Worm (Caenorhabditis elegans) whole organism, young adult: ENCODE measurements around the gene C23G10.5.

ENCODE experiments used
- B0019.2 ChIP-seq: fragments of 200-800 bp; sonication (Bioruptor generic); conservative IDR thresholded peaks from 2 replicates; pipeline ENCODE4 v1.3.6; 2022; ENCODE audit warnings: missing genetic modification reagents, missing genetic modification characterization, missing compliant biosample characterization
- B0035.1 ChIP-seq: sonication (generic microtip); optimal IDR thresholded peaks from 2 replicates; lab custom pipeline; 2016; ENCODE audit warnings: missing genetic modification characterization, mild to moderate bottlenecking, missing compliant biosample characterization, missing genotype, missing genetic modification reagents
- C06A6.2 ChIP-seq: fragments of 200-800 bp; sonication (Bioruptor generic); conservative IDR thresholded peaks from 2 replicates; pipeline ENCODE4 v1.3.6; 2022; ENCODE audit warnings: missing genetic modification characterization, missing compliant biosample characterization
- C17E4.6 ChIP-seq: fragments of 200-800 bp; sonication (Bioruptor generic); IDR thresholded peaks from 2 replicates; pipeline ENCODE4 v1.3.6; 2022; ENCODE audit warnings: missing genetic modification reagents, missing genetic modification characterization, missing compliant biosample characterization
- F23B12.7 ChIP-seq: sonication (generic microtip); optimal IDR thresholded peaks from 2 replicates; lab custom pipeline; 2017; ENCODE audit warnings: missing genetic modification characterization, mild to moderate bottlenecking, missing compliant biosample characterization, antibody characterized with exemption, moderate library complexity; ENCODE audit not compliant: insufficient read depth
- F33H1.4 ChIP-seq: fragments of 200-800 bp; sonication (Bioruptor generic); IDR thresholded peaks from 2 replicates; pipeline ENCODE4 v1.3.6; 2022; ENCODE audit warnings: missing genetic modification reagents, missing genetic modification characterization, missing compliant biosample characterization
- F37B4.10 ChIP-seq: fragments of 200-800 bp; sonication (Bioruptor generic); IDR thresholded peaks from 2 replicates; pipeline ENCODE4 v1.3.6; 2022; ENCODE audit warnings: missing genetic modification characterization, missing compliant biosample characterization
- F49E8.2 ChIP-seq: sonication (generic microtip); optimal IDR thresholded peaks from 3 replicates; lab custom pipeline; 2017; ENCODE audit warnings: missing genetic modification characterization, mild to moderate bottlenecking, missing compliant biosample characterization, antibody characterized with exemption, moderate library complexity; ENCODE audit not compliant: insufficient read depth
- T07F8.4 ChIP-seq: sonication (generic microtip); optimal IDR thresholded peaks from 2 replicates; lab custom pipeline; 2016; ENCODE audit warnings: mild to moderate bottlenecking, missing genetic modification characterization, moderate library complexity, missing compliant biosample characterization
- aptf-3 ChIP-seq: fragments of 200-800 bp; sonication (Bioruptor generic); IDR thresholded peaks from 2 replicates; pipeline ENCODE4 v1.3.6; 2022; ENCODE audit warnings: missing genetic modification characterization, missing compliant biosample characterization
- attf-3 ChIP-seq: fragments of 200-800 bp; sonication (Bioruptor generic); conservative IDR thresholded peaks from 2 replicates; pipeline ENCODE4 v1.3.6; 2022; ENCODE audit warnings: missing genetic modification reagents, missing genetic modification characterization, missing compliant biosample characterization
- attf-6 ChIP-seq: fragments of 200-800 bp; sonication (Bioruptor generic); IDR thresholded peaks from 2 replicates; pipeline ENCODE4 v1.3.6; 2022; ENCODE audit warnings: missing genetic modification reagents, missing genetic modification characterization, missing compliant biosample characterization
- bed-1 ChIP-seq: fragments of 200-800 bp; sonication (Bioruptor generic); IDR thresholded peaks from 2 replicates; pipeline ENCODE4 v1.3.6; 2022; ENCODE audit warnings: missing genetic modification reagents, missing genetic modification characterization, missing compliant biosample characterization
- ceh-100 ChIP-seq: fragments of 200-800 bp; sonication (Bioruptor generic); IDR thresholded peaks from 2 replicates; pipeline ENCODE4 v1.3.6; 2022; ENCODE audit warnings: missing genetic modification reagents, missing genetic modification characterization, missing compliant biosample characterization
- chd-7 ChIP-seq: sonication (generic microtip); optimal IDR thresholded peaks from 2 replicates; lab custom pipeline; 2016; ENCODE audit warnings: mild to moderate bottlenecking, missing genetic modification characterization, moderate library complexity, missing compliant biosample characterization
- dox-1 ChIP-seq: fragments of 200-800 bp; sonication (Bioruptor generic); IDR thresholded peaks from 2 replicates; pipeline ENCODE4 v1.3.6; 2022; ENCODE audit warnings: missing genetic modification reagents, missing genetic modification characterization, missing compliant biosample characterization
- egrh-3 ChIP-seq: fragments of 200-800 bp; sonication (Bioruptor generic); IDR thresholded peaks from 2 replicates; pipeline ENCODE4 v1.3.6; 2022; ENCODE audit warnings: missing genetic modification reagents, missing genetic modification characterization, missing compliant biosample characterization
- gei-17 ChIP-seq: fragments of 200-800 bp; sonication (Bioruptor generic); optimal IDR thresholded peaks from 2 replicates; lab custom pipeline; 2018; ENCODE audit warnings: mild to moderate bottlenecking, missing genetic modification characterization, missing compliant biosample characterization
- him-1 ChIP-seq: sonication (generic microtip); optimal IDR thresholded peaks from 2 replicates; lab custom pipeline; 2016; ENCODE audit warnings: missing genotype, missing genetic modification reagents, missing genetic modification characterization, missing compliant biosample characterization
- hmg-1.2 ChIP-seq: fragments of 200-800 bp; sonication (Bioruptor generic); IDR thresholded peaks from 2 replicates; pipeline ENCODE4 v1.3.6; 2022; ENCODE audit warnings: missing genetic modification reagents, missing genetic modification characterization, missing compliant biosample characterization
- hsf-1 ChIP-seq: fragments of 200-800 bp; sonication (Bioruptor generic); IDR thresholded peaks from 2 replicates; pipeline ENCODE4 v1.3.6; 2022; ENCODE audit warnings: missing genetic modification reagents, missing genetic modification characterization, missing compliant biosample characterization
- lag-1 ChIP-seq: fragments of 200-800 bp; sonication (Bioruptor generic); IDR thresholded peaks from 2 replicates; pipeline ENCODE4 v1.3.6; 2022; ENCODE audit warnings: missing genetic modification reagents, missing genetic modification characterization, missing compliant biosample characterization
- lin-26 ChIP-seq: fragments of 200-800 bp; sonication (Bioruptor generic); IDR thresholded peaks from 2 replicates; pipeline ENCODE4 v1.3.6; 2022; ENCODE audit warnings: missing genetic modification reagents, missing genetic modification characterization, missing compliant biosample characterization
- lin-35 ChIP-seq, 3 experiments: fragments of 150-350 bp in 2 of 3; sonication (generic microtip) in 1 of 3; optimal IDR thresholded peaks; 2 replicates each; lab custom pipeline; 2014 to 2018; ENCODE audit warnings: missing biosample characterization in 3 of 3, missing genetic modification characterization in 3 of 3, missing genetic modification reagents in 3 of 3
- lsl-1 ChIP-seq: fragments of 200-800 bp; sonication (Bioruptor generic); optimal IDR thresholded peaks from 2 replicates; lab custom pipeline; 2018; ENCODE audit warnings: mild to moderate bottlenecking, missing genetic modification characterization, moderate library complexity, missing compliant biosample characterization
- lsy-27 ChIP-seq: sonication (generic microtip); optimal IDR thresholded peaks from 2 replicates; lab custom pipeline; 2017; ENCODE audit warnings: missing genetic modification characterization, mild to moderate bottlenecking, missing compliant biosample characterization, antibody characterized with exemption, missing genotype, borderline replicate concordance; ENCODE audit not compliant: insufficient read depth
- madf-10 ChIP-seq: sonication (generic microtip); optimal IDR thresholded peaks from 2 replicates; lab custom pipeline; 2016; ENCODE audit warnings: mild to moderate bottlenecking, missing genetic modification characterization, missing compliant biosample characterization
- mcd-1 ChIP-seq: fragments of 200-800 bp; sonication (Bioruptor generic); IDR thresholded peaks from 2 replicates; pipeline ENCODE4 v1.3.6; 2022; ENCODE audit warnings: missing genetic modification reagents, missing genetic modification characterization, missing compliant biosample characterization
- mel-28 ChIP-seq: sonication (generic microtip); optimal IDR thresholded peaks from 2 replicates; lab custom pipeline; 2016; ENCODE audit warnings: borderline replicate concordance, mild to moderate bottlenecking, missing genetic modification characterization, missing compliant biosample characterization
- mes-4 ChIP-seq: sonication (generic microtip); optimal IDR thresholded peaks from 2 replicates; lab custom pipeline; 2016; ENCODE audit warnings: missing genotype, missing genetic modification characterization, missing compliant biosample characterization
- nhr-120 ChIP-seq: fragments of 200-800 bp; sonication (Bioruptor generic); IDR thresholded peaks from 2 replicates; pipeline ENCODE4 v1.3.6; 2022; ENCODE audit warnings: missing genetic modification characterization, missing compliant biosample characterization
- nhr-179 ChIP-seq: sonication (generic microtip); optimal IDR thresholded peaks from 2 replicates; lab custom pipeline; 2016; ENCODE audit warnings: mild to moderate bottlenecking, missing genetic modification characterization, missing compliant biosample characterization
- rcor-1 ChIP-seq: fragments of 200-800 bp; sonication (Bioruptor generic); IDR thresholded peaks from 2 replicates; pipeline ENCODE4 v1.3.6; 2022; ENCODE audit warnings: missing genetic modification reagents, missing genetic modification characterization, missing compliant biosample characterization
- repo-1 ChIP-seq: sonication (generic microtip); optimal IDR thresholded peaks from 2 replicates; lab custom pipeline; 2017; ENCODE audit warnings: mild to moderate bottlenecking, missing genetic modification characterization, missing compliant biosample characterization
- sdz-38 ChIP-seq: sonication (generic microtip); optimal IDR thresholded peaks from 2 replicates; lab custom pipeline; 2016; ENCODE audit warnings: missing genotype, missing genetic modification characterization, missing compliant biosample characterization
- tbp1 ChIP-seq: fragments of 200-800 bp; sonication (Bioruptor generic); optimal IDR thresholded peaks from 2 replicates; lab custom pipeline; 2018; ENCODE audit warnings: mild to moderate bottlenecking, missing genetic modification characterization, missing compliant biosample characterization
- tbx-9 ChIP-seq: sonication (generic microtip); optimal IDR thresholded peaks from 2 replicates; lab custom pipeline; 2016; ENCODE audit warnings: borderline replicate concordance, missing genetic modification characterization, inconsistent platforms, missing compliant biosample characterization
- tlf-1 ChIP-seq: fragments of 200-800 bp; sonication (Bioruptor generic); optimal IDR thresholded peaks from 2 replicates; lab custom pipeline; 2018; ENCODE audit warnings: mild to moderate bottlenecking, missing genetic modification characterization, missing compliant biosample characterization
- unc-130 ChIP-seq: sonication (generic microtip); optimal IDR thresholded peaks from 2 replicates; lab custom pipeline; 2016; ENCODE audit warnings: missing genetic modification reagents, missing genetic modification characterization, missing compliant biosample characterization
- unc-62 ChIP-seq: fragments of 150-350 bp; optimal IDR thresholded peaks from 2 replicates; lab custom pipeline; 2014; ENCODE audit warnings: missing biosample characterization, missing genetic modification reagents, missing genetic modification characterization
- zim-3 ChIP-seq: sonication (generic microtip); optimal IDR thresholded peaks from 2 replicates; lab custom pipeline; 2017; ENCODE audit warnings: mild to moderate bottlenecking, missing genetic modification characterization, moderate library complexity, missing compliant biosample characterization
- ztf-18 ChIP-seq: sonication (generic microtip); optimal IDR thresholded peaks from 2 replicates; lab custom pipeline; 2016; ENCODE audit warnings: missing genotype, mild to moderate bottlenecking, missing genetic modification characterization, missing compliant biosample characterization
- ztf-25 ChIP-seq: fragments of 200-800 bp; sonication (Bioruptor generic); IDR thresholded peaks from 2 replicates; pipeline ENCODE4 v1.3.6; 2022; ENCODE audit warnings: missing genetic modification reagents, missing genetic modification characterization, missing compliant biosample characterization
- ztf-26 ChIP-seq: sonication (generic microtip); optimal IDR thresholded peaks from 2 replicates; lab custom pipeline; 2017; ENCODE audit warnings: missing genetic modification characterization, missing compliant biosample characterization
- ztf-28 ChIP-seq: fragments of 200-800 bp; sonication (Bioruptor generic); IDR thresholded peaks from 2 replicates; pipeline ENCODE4 v1.3.6; 2022; ENCODE audit warnings: missing genetic modification reagents, missing genetic modification characterization, missing compliant biosample characterization
- ztf-3 ChIP-seq: fragments of 200-800 bp; sonication (Bioruptor generic); optimal IDR thresholded peaks from 2 replicates; lab custom pipeline; 2018; ENCODE audit warnings: mild to moderate bottlenecking, missing genetic modification characterization, missing compliant biosample characterization

C23G10.5 gene

DNA sequence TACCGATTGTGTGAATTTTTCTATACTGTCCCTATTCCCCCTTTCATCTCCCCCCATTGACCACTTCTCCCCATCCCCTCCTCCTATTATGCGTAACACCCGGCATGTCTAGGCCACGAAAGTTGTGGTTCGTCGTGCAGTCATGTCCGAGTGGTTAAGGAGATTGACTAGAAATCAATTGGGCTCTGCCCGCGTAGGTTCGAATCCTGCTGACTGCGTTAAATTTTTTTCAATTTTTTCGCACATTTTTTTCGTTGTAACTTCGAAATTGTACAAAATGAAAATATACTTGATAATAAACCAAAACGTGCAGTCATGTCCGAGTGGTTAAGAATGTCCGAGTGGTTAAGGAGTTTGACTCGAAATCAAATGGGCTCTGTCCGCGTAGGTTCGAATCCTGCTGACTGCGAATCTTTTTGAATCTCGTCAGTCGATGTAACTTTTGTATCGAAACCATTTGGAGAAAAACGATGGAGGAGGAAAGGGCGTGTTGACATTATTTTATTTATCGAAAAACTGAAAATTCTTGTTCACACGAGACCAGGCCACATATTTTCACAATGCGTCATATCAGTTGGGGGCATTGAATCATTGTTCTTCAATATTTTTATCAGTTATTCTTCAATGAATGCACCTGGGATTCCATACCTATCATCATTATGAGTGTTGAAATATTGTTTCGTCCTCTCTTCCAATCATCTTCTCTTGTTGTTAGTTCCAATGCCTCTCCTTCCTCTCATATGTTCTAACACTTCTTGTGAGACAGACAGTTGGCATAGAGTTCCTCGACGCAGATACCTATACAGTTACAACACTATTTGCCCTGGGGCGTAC lies 32.1 kb upstream of the C23G10.5 start, which contains the start of gene nfm-1 (continued):
- TF ChIP-seq B0035.1 (tag; lab: Kevin White, UChicago) (no peak), C06A6.2 (GFP tag; lab: Robert Waterston, UW) (peak; percentile 66; the same call in 1 of the 2 replicates), F37B4.10 (no peak), B0019.2 (GFP tag; lab: Robert Waterston, UW) (no peak; the same call in 1 of the 2 replicates), ceh-100 (GFP tag; lab: Robert Waterston, UW) (peak; percentile 54; the same call in 1 of the 2 replicates), attf-3 (GFP tag; lab: Robert Waterston, UW) (peak; percentile 69; the same call in 1 of the 2 replicates), F49E8.2 (peak; percentile 60), madf-10 (tag; lab: Kevin White, UChicago) (peak; percentile 81), F23B12.7 (peak; percentile 50), ztf-26 (peak; percentile 69), bed-1 (no peak), unc-130 (GFP tag; lab: Kevin White, UChicago) (peak; percentile 54), C17E4.6 (GFP tag; lab: Robert Waterston, UW) (0 out of 2 replicates have a peak, but pooled peaks have one; percentile 41), ztf-18 (peak; percentile 72), zim-3 (tag; lab: Kevin White, UChicago) (peak; percentile 39), lsl-1 (GFP tag; lab: Kevin White, UChicago) (peak; percentile 60), mes-4 (tag; lab: Kevin White, UChicago) (peak; percentile 36), dox-1 (GFP tag; lab: Robert Waterston, UW) (peak; percentile 71), lin-35 (GFP tag; optimal IDR thresholded peaks at IDR 0.05; lab: Kevin White, UChicago) (peak in 1 of 3 experiments; percentile 60), hsf-1 (no peak; the same call in 1 of the 2 replicates), T07F8.4 (tag; lab: Kevin White, UChicago) (peak; percentile 57), hmg-1.2 (GFP tag; lab: Robert Waterston, UW) (peak; percentile 82), mel-28 (tag; lab: Kevin White, UChicago) (no peak), F33H1.4 (GFP tag; lab: Robert Waterston, UW) (peak; percentile 44), tlf-1 (GFP tag; lab: Kevin White, UChicago) (peak; percentile 8), attf-6 (GFP tag; lab: Robert Waterston, UW) (no peak), ztf-3 (GFP tag; lab: Kevin White, UChicago) (no peak), lsy-27 (peak; percentile 37), gei-17 (GFP tag; lab: Kevin White, UChicago) (peak; percentile 44), mcd-1 (GFP tag; lab: Robert Waterston, UW) (peak; percentile 62), tbp1 (GFP tag; lab: Kevin White, UChicago) (peak; percentile 98), him-1 (tag; lab: Kevin White, UChicago) (peak; percentile 95), nhr-179 (tag; lab: Kevin White, UChicago) (no peak), lin-26 (GFP tag; lab: Robert Waterston, UW) (peak; percentile 88), rcor-1 (GFP tag; lab: Robert Waterston, UW) (peak; percentile 76), tbx-9 (tag; lab: Kevin White, UChicago) (no peak), chd-7 (tag; lab: Kevin White, UChicago) (peak; percentile 84), repo-1 (tag; lab: Kevin White, UChicago) (peak; percentile 84), lag-1 (GFP tag; lab: Robert Waterston, UW) (no peak), ztf-25 (GFP tag; lab: Robert Waterston, UW) (no peak), sdz-38 (no peak), nhr-120 (no peak), ztf-28 (GFP tag; lab: Robert Waterston, UW) (0 out of 2 replicates have a peak, but pooled peaks have one; percentile 49), egrh-3 (no peak), aptf-3 (GFP tag; lab: Robert Waterston, UW) (0 out of 2 replicates have a peak, but pooled peaks have one; percentile 73), unc-62 (GFP tag; lab: Kevin White, UChicago) (no peak)
